Fruit fly (Drosophila melanogaster): Measurements from ENCODE around the gene tutl.

- TF ChIP-seq EcR (GFP tag; optimal IDR thresholded peaks at IDR 0.05) (peak; percentile 76), Pif1A (GFP tag; optimal IDR thresholded peaks at IDR 0.05) (no peak), Pif1B (GFP tag; optimal IDR thresholded peaks at IDR 0.05) (no peak), CG8159 (tag; optimal IDR thresholded peaks at IDR 0.05) (no peak), CG14655 (GFP tag; optimal IDR thresholded peaks at IDR 0.05) (no peak), gl (tag; optimal IDR thresholded peaks at IDR 0.05) (no peak), fd96Ca (GFP tag; IDR thresholded peaks at IDR 0.05) (no peak; the same call in 2 of the 3 replicates), CG32121 (GFP tag; IDR thresholded peaks at IDR 0.05) (no peak), rn (GFP tag; IDR thresholded peaks at IDR 0.05) (no peak), D1 (tag; optimal IDR thresholded peaks at IDR 0.05) (no peak), CG34367 (tag; optimal IDR thresholded peaks at IDR 0.05) (no peak), CG12605 (GFP tag; IDR thresholded peaks at IDR 0.05) (no peak), CG8301 (tag; optimal IDR thresholded peaks at IDR 0.05) (no peak)
These were observed 53.0 kb downstream of the tutl start for dm6 chr2L:4335979-4336378.

All from whole organism, pupa.